Worm (Caenorhabditis elegans) whole organism, late embryonic: ENCODE data around the gene adal-1.

Source experiments
- C38D4.7 ChIP-seq: fragments of 200-800 bp; sonication (Bioruptor generic); optimal IDR thresholded peaks from 2 replicates; lab custom pipeline; 2018; ENCODE audit warnings: mild to moderate bottlenecking, missing genetic modification characterization, moderate library complexity, missing compliant biosample characterization
- F13H6.1 ChIP-seq: sonication (generic microtip); optimal IDR thresholded peaks from 2 replicates; lab custom pipeline; 2016; ENCODE audit warnings: missing genetic modification characterization, missing compliant biosample characterization
- K02D7.2 ChIP-seq: sonication (generic microtip); optimal IDR thresholded peaks from 2 replicates; lab custom pipeline; 2017; ENCODE audit warnings: mild to moderate bottlenecking, missing genetic modification characterization, missing compliant biosample characterization
- K09A11.1 ChIP-seq: sonication (generic microtip); optimal IDR thresholded peaks from 2 replicates; lab custom pipeline; 2017; ENCODE audit warnings: antibody characterized with exemption, mild to moderate bottlenecking, missing genetic modification characterization, missing compliant biosample characterization; ENCODE audit not compliant: insufficient read depth
- Y22D7AL.16 ChIP-seq: sonication (generic microtip); optimal IDR thresholded peaks from 2 replicates; lab custom pipeline; 2016; ENCODE audit warnings: missing genetic modification characterization, missing compliant biosample characterization
- ceh-14 ChIP-seq: sonication (generic microtip); optimal IDR thresholded peaks from 2 replicates; lab custom pipeline; 2016; ENCODE audit warnings: missing genotype, missing genetic modification characterization, missing compliant biosample characterization
- ceh-18 ChIP-seq: sonication (generic microtip); optimal IDR thresholded peaks from 2 replicates; lab custom pipeline; 2016; ENCODE audit warnings: missing genetic modification characterization, missing compliant biosample characterization
- ceh-19 ChIP-seq: fragments of 200-800 bp; sonication (Bioruptor generic); optimal IDR thresholded peaks from 2 replicates; lab custom pipeline; 2018; ENCODE audit warnings: mild to moderate bottlenecking, missing genetic modification characterization, missing compliant biosample characterization
- ceh-2 ChIP-seq: sonication (generic microtip); optimal IDR thresholded peaks from 2 replicates; lab custom pipeline; 2016; ENCODE audit warnings: missing genotype, missing genetic modification characterization, missing compliant biosample characterization
- ceh-22 ChIP-seq: sonication (generic microtip); optimal IDR thresholded peaks from 2 replicates; lab custom pipeline; 2017; ENCODE audit warnings: missing biosample characterization, missing genetic modification characterization
- ceh-30 ChIP-seq: fragments of 150-350 bp; optimal IDR thresholded peaks from 2 replicates; lab custom pipeline; 2014; ENCODE audit warnings: missing biosample characterization, missing genetic modification characterization
- ceh-31 ChIP-seq: sonication (generic microtip); optimal IDR thresholded peaks from 2 replicates; lab custom pipeline; 2016; ENCODE audit warnings: missing genetic modification characterization, missing compliant biosample characterization
- ceh-34 ChIP-seq: sonication (generic microtip); optimal IDR thresholded peaks from 2 replicates; lab custom pipeline; 2016; ENCODE audit warnings: mild to moderate bottlenecking, missing genetic modification characterization, missing compliant biosample characterization
- ceh-48 ChIP-seq: sonication (generic microtip); optimal IDR thresholded peaks from 2 replicates; lab custom pipeline; 2016; ENCODE audit warnings: missing genetic modification characterization, inconsistent platforms, missing compliant biosample characterization
- che-1 ChIP-seq: sonication (generic microtip); optimal IDR thresholded peaks from 2 replicates; lab custom pipeline; 2016; ENCODE audit warnings: mild to moderate bottlenecking, missing genetic modification characterization, missing compliant biosample characterization
- dve-1 ChIP-seq: sonication (generic microtip); optimal IDR thresholded peaks from 2 replicates; lab custom pipeline; 2017; ENCODE audit warnings: antibody characterized with exemption, mild to moderate bottlenecking, missing genetic modification characterization, missing compliant biosample characterization
- elt-2 ChIP-seq: sonication (generic microtip); optimal IDR thresholded peaks from 2 replicates; lab custom pipeline; 2016; ENCODE audit warnings: missing genetic modification reagents, missing genetic modification characterization, missing compliant biosample characterization
- ets-4 ChIP-seq: sonication (generic microtip); optimal IDR thresholded peaks from 2 replicates; lab custom pipeline; 2016; ENCODE audit warnings: missing genetic modification characterization, missing compliant biosample characterization
- eyg-1 ChIP-seq: sonication (generic microtip); optimal IDR thresholded peaks from 2 replicates; lab custom pipeline; 2016; ENCODE audit warnings: missing genotype, missing genetic modification characterization, missing compliant biosample characterization
- fax-1 ChIP-seq: sonication (generic microtip); optimal IDR thresholded peaks from 2 replicates; lab custom pipeline; 2016; ENCODE audit warnings: missing genotype, missing genetic modification characterization, missing compliant biosample characterization
- fkh-6 ChIP-seq: sonication (generic microtip); optimal IDR thresholded peaks from 2 replicates; lab custom pipeline; 2016; ENCODE audit warnings: missing genetic modification characterization, missing compliant biosample characterization
- hlh-6 ChIP-seq: sonication (generic microtip); optimal IDR thresholded peaks from 2 replicates; lab custom pipeline; 2016; ENCODE audit warnings: missing genotype, missing genetic modification characterization, missing compliant biosample characterization
- hlh-8 ChIP-seq: sonication (generic microtip); optimal IDR thresholded peaks from 2 replicates; lab custom pipeline; 2016; ENCODE audit warnings: missing genotype, missing genetic modification characterization, missing compliant biosample characterization
- lin-11 ChIP-seq: fragments of 200-800 bp; sonication (Bioruptor generic); optimal IDR thresholded peaks from 2 replicates; lab custom pipeline; 2018; ENCODE audit warnings: mild to moderate bottlenecking, missing genetic modification characterization, missing compliant biosample characterization
- nfya-1 ChIP-seq: sonication (generic microtip); optimal IDR thresholded peaks from 2 replicates; lab custom pipeline; 2017; ENCODE audit warnings: missing genetic modification characterization, mild to moderate bottlenecking, missing compliant biosample characterization, antibody characterized with exemption, moderate library complexity
- nhr-232 ChIP-seq: sonication (generic microtip); optimal IDR thresholded peaks from 2 replicates; lab custom pipeline; 2016; ENCODE audit warnings: missing genetic modification characterization, missing compliant biosample characterization
- pag-3 ChIP-seq: sonication (generic microtip); optimal IDR thresholded peaks from 2 replicates; lab custom pipeline; 2016; ENCODE audit warnings: missing compliant biosample characterization, missing genetic modification characterization, borderline replicate concordance
- pha-2 ChIP-seq: sonication (generic microtip); optimal IDR thresholded peaks from 2 replicates; lab custom pipeline; 2017; ENCODE audit warnings: mild to moderate bottlenecking, missing genetic modification characterization, missing compliant biosample characterization
- pros-1 ChIP-seq: fragments of 150-350 bp; optimal IDR thresholded peaks from 2 replicates; lab custom pipeline; 2014; ENCODE audit warnings: missing biosample characterization, missing genetic modification reagents, missing genetic modification characterization
- ref-2 ChIP-seq: sonication (generic microtip); optimal IDR thresholded peaks from 2 replicates; lab custom pipeline; 2016; ENCODE audit warnings: missing genetic modification characterization, missing compliant biosample characterization
- rnt-1 ChIP-seq: sonication (generic microtip); optimal IDR thresholded peaks from 2 replicates; lab custom pipeline; 2016; ENCODE audit warnings: missing genetic modification characterization, missing compliant biosample characterization
- sdc-2 ChIP-seq: sonication (generic microtip); optimal IDR thresholded peaks from 2 replicates; lab custom pipeline; 2016; ENCODE audit warnings: missing genotype, missing genetic modification characterization, missing compliant biosample characterization
- tbx-2 ChIP-seq: sonication (generic microtip); optimal IDR thresholded peaks from 2 replicates; lab custom pipeline; 2016; ENCODE audit warnings: missing genetic modification characterization, missing compliant biosample characterization
- tbx-7 ChIP-seq: sonication (generic microtip); optimal IDR thresholded peaks from 2 replicates; lab custom pipeline; 2016; ENCODE audit warnings: missing genotype, missing genetic modification characterization, missing compliant biosample characterization
- ttx-3 ChIP-seq: sonication (generic microtip); optimal IDR thresholded peaks from 2 replicates; lab custom pipeline; 2016; ENCODE audit warnings: missing genetic modification reagents, missing genetic modification characterization, missing compliant biosample characterization
- unc-3 ChIP-seq, 2 experiments: fragments of 200-800 bp in 1 of 2; sonication (Bioruptor generic) in 1 of 2; sonication (generic microtip) in 1 of 2; conservative IDR thresholded peaks in 1 of 2; optimal IDR thresholded peaks in 1 of 2; 2 replicates each; pipeline versions ENCODE4 v1.3.6 to Lab custom; 2016 to 2022; ENCODE audit warnings: missing compliant biosample characterization in 2 of 2, missing genetic modification characterization in 2 of 2, missing genetic modification reagents in 1 of 2
- unc-42 ChIP-seq: sonication (generic microtip); optimal IDR thresholded peaks from 2 replicates; lab custom pipeline; 2016; ENCODE audit warnings: missing genotype, missing genetic modification characterization, missing compliant biosample characterization
- unc-55 ChIP-seq: sonication (generic microtip); optimal IDR thresholded peaks from 2 replicates; lab custom pipeline; 2017; ENCODE audit warnings: missing biosample characterization, missing genetic modification reagents, missing genetic modification characterization
- unc-86 ChIP-seq: sonication (generic microtip); optimal IDR thresholded peaks from 2 replicates; lab custom pipeline; 2016; ENCODE audit warnings: missing genetic modification characterization, missing compliant biosample characterization

The adal-1 gene

ce11 chrII:6860043-6860442 lies 33.4 kb downstream of the adal-1 start:
- TF ChIP-seq pha-2 (no peak), lin-11 (tag; lab: Kevin White, UChicago) (no peak), fkh-6 (tag; lab: Kevin White, UChicago) (no peak), tbx-7 (no peak), ceh-30 (tag; lab: Kevin White, UChicago) (no peak), sdc-2 (tag; lab: Kevin White, UChicago) (no peak), dve-1 (tag; lab: Kevin White, UChicago) (no peak), pag-3 (no peak), ets-4 (tag; lab: Kevin White, UChicago) (no peak), ttx-3 (tag; lab: Kevin White, UChicago) (no peak), ref-2 (tag; lab: Kevin White, UChicago) (no peak), unc-55 (GFP tag; lab: Kevin White, UChicago) (no peak), F13H6.1 (no peak), ceh-48 (tag; lab: Kevin White, UChicago) (no peak), pros-1 (tag; lab: Kevin White, UChicago) (no peak)

ce11 chrII:6858835-6859234 lies 34.6 kb downstream of the adal-1 start:
- TF ChIP-seq tbx-2 (tag; lab: Kevin White, UChicago) (peak; percentile 82), tbx-7 (no peak), unc-86 (tag; lab: Kevin White, UChicago) (peak; percentile 21), ceh-48 (tag; lab: Kevin White, UChicago) (peak; percentile 9), ceh-19 (peak; percentile 31), ttx-3 (tag; lab: Kevin White, UChicago) (no peak), ceh-31 (tag; lab: Kevin White, UChicago) (peak; percentile 82), K09A11.1 (tag; lab: Kevin White, UChicago) (peak; percentile 8), ceh-18 (peak; percentile 57), pros-1 (tag; lab: Kevin White, UChicago) (peak; percentile 25), unc-55 (GFP tag; lab: Kevin White, UChicago) (peak; percentile 63), ref-2 (tag; lab: Kevin White, UChicago) (peak; percentile 48), unc-42 (tag; lab: Kevin White, UChicago) (peak; percentile 50), hlh-6 (tag; lab: Kevin White, UChicago) (peak; percentile 17), unc-3 (GFP tag; conservative IDR thresholded peaks at IDR 0.05; lab: Robert Waterston, UW) (no peak), unc-3 (tag; optimal IDR thresholded peaks at IDR 0.05; lab: Kevin White, UChicago) (peak; percentile 27), ceh-2 (tag; lab: Kevin White, UChicago) (peak; percentile 63), C38D4.7 (GFP tag; lab: Kevin White, UChicago) (no peak), rnt-1 (tag; lab: Kevin White, UChicago) (peak; percentile 41), eyg-1 (tag; lab: Kevin White, UChicago) (no peak), ceh-34 (peak; percentile 67), ceh-30 (tag; lab: Kevin White, UChicago) (peak; percentile 15), ceh-22 (tag; lab: Kevin White, UChicago) (no peak), lin-11 (tag; lab: Kevin White, UChicago) (peak; percentile 5), hlh-8 (peak; percentile 32), Y22D7AL.16 (tag; lab: Kevin White, UChicago) (no peak), nfya-1 (tag; lab: Kevin White, UChicago) (peak; percentile 56), K02D7.2 (tag; lab: Kevin White, UChicago) (no peak), ceh-14 (tag; lab: Kevin White, UChicago) (peak; percentile 22), elt-2 (tag; lab: Kevin White, UChicago) (peak; percentile 53), pag-3 (no peak), pha-2 (peak; percentile 41), fax-1 (tag; lab: Kevin White, UChicago) (peak; percentile 24), che-1 (tag; lab: Kevin White, UChicago) (peak; percentile 23), nhr-232 (tag; lab: Kevin White, UChicago) (peak; percentile 27)
